Fruit fly (Drosophila melanogaster) whole organism, wandering third instar larva: ENCODE data around the gene CG9636.

Experiments
- Abd-B ChIP-seq: fragments of >200 bp; optimal IDR thresholded peaks from 2 replicates; lab custom pipeline; 2017; ENCODE audit warnings: missing biosample characterization, missing genetic modification characterization
- CG32264 ChIP-seq: fragments of 200-800 bp; sonication (Bioruptor generic); optimal IDR thresholded peaks from 2 replicates; lab custom pipeline; 2016; ENCODE audit warnings: missing biosample characterization, missing genetic modification characterization
- CG9705 ChIP-seq: fragments of 200-800 bp; sonication (Bioruptor generic); optimal IDR thresholded peaks from 2 replicates; lab custom pipeline; 2018; ENCODE audit warnings: missing biosample characterization, mild to moderate bottlenecking, missing genetic modification characterization
- CrebA ChIP-seq: fragments of 200-800 bp; sonication (Bioruptor generic); optimal IDR thresholded peaks from 2 replicates; lab custom pipeline; 2016; ENCODE audit warnings: missing biosample characterization, mild to moderate bottlenecking, missing genetic modification characterization, borderline replicate concordance
- Dfd ChIP-seq: fragments of >200 bp; optimal IDR thresholded peaks from 2 replicates; lab custom pipeline; 2017; ENCODE audit warnings: missing biosample characterization, missing genetic modification characterization
- Dif ChIP-seq: fragments of 200-275, 200-300 bp; sonication (Bioruptor generic); optimal IDR thresholded peaks from 2 replicates; lab custom pipeline; 2018; ENCODE audit warnings: missing biosample characterization, missing genetic modification characterization; ENCODE audit not compliant: partially characterized antibody
- GATAd ChIP-seq: sonication (Bioruptor generic); optimal IDR thresholded peaks from 2 replicates; lab custom pipeline; 2016; ENCODE audit warnings: missing biosample characterization, missing genetic modification characterization
- HLH106 ChIP-seq: fragments of 200-800 bp; optimal IDR thresholded peaks from 3 replicates; lab custom pipeline; 2019; ENCODE audit warnings: missing biosample characterization, mild to moderate bottlenecking, missing genetic modification characterization, moderate library complexity
- Hnf4 ChIP-seq: fragments of 200-800 bp; sonication (Bioruptor generic); optimal IDR thresholded peaks from 2 replicates; lab custom pipeline; 2016; ENCODE audit warnings: missing biosample characterization, mild to moderate bottlenecking, missing genetic modification characterization
- Hr78 ChIP-seq: fragments of >200 bp; optimal IDR thresholded peaks from 2 replicates; lab custom pipeline; 2017; ENCODE audit warnings: missing biosample characterization, missing genetic modification characterization
- Hr83 ChIP-seq: fragments of 200-300 bp; sonication (Bioruptor generic); optimal IDR thresholded peaks from 2 replicates; lab custom pipeline; 2016; ENCODE audit warnings: missing biosample characterization, mild to moderate bottlenecking, missing genetic modification characterization, moderate library complexity; ENCODE audit not compliant: poor library complexity, severe bottlenecking
- Jra ChIP-seq: sonication (Bioruptor generic); optimal IDR thresholded peaks from 2 replicates; lab custom pipeline; 2016; ENCODE audit warnings: missing biosample characterization, missing genetic modification characterization
- Mio ChIP-seq: sonication (Bioruptor generic); optimal IDR thresholded peaks from 2 replicates; lab custom pipeline; 2016; ENCODE audit warnings: missing biosample characterization, missing genetic modification characterization
- Myc ChIP-seq: fragments of >200 bp; optimal IDR thresholded peaks from 2 replicates; lab custom pipeline; 2017
- N ChIP-seq: fragments of >200 bp; optimal IDR thresholded peaks from 2 replicates; lab custom pipeline; 2018; ENCODE audit warnings: missing biosample characterization, missing external identifiers, missing genetic modification characterization
- OdsH ChIP-seq: fragments of 200-800 bp; sonication (Bioruptor generic); optimal IDR thresholded peaks from 2 replicates; lab custom pipeline; 2016; ENCODE audit warnings: missing biosample characterization, mild to moderate bottlenecking, missing genetic modification characterization
- Rel ChIP-seq, 2 experiments: fragments of 200-800 bp; sonication (Bioruptor generic) in 1 of 2; optimal IDR thresholded peaks; 2 replicates in 1 of 2; 3 replicates in 1 of 2; lab custom pipeline; 2016 to 2019; ENCODE audit warnings: mild to moderate bottlenecking in 2 of 2, missing biosample characterization in 2 of 2, missing genetic modification characterization in 2 of 2, moderate library complexity in 1 of 2
- Sp1 ChIP-seq: fragments of 200-800 bp; sonication (Bioruptor generic); optimal IDR thresholded peaks from 3 replicates; lab custom pipeline; 2019; ENCODE audit warnings: missing biosample characterization, mild to moderate bottlenecking, missing genetic modification characterization, moderate library complexity
- Vsx2 ChIP-seq: fragments of 200-300, 225-300 bp; sonication (Bioruptor generic); optimal IDR thresholded peaks from 2 replicates; lab custom pipeline; 2018; ENCODE audit warnings: missing biosample characterization, missing genetic modification characterization; ENCODE audit not compliant: partially characterized antibody
- br ChIP-seq: fragments of 200-800 bp; sonication (Bioruptor generic); optimal IDR thresholded peaks from 2 replicates; lab custom pipeline; 2016; ENCODE audit warnings: missing biosample characterization, missing genetic modification characterization
- brk ChIP-seq: fragments of 200-800 bp; sonication (Bioruptor generic); optimal IDR thresholded peaks from 2 replicates; lab custom pipeline; 2016; ENCODE audit warnings: missing biosample characterization, mild to moderate bottlenecking, missing genetic modification characterization
- dl ChIP-seq, 2 experiments: fragments of 175-275, 200-275 bp in 1 of 2; fragments of 200-275 bp in 1 of 2; sonication (Bioruptor generic); optimal IDR thresholded peaks; lab custom pipeline; 2018; ENCODE audit warnings: mild to moderate bottlenecking in 2 of 2, missing biosample characterization in 2 of 2, missing genetic modification characterization in 2 of 2, moderate library complexity in 2 of 2; ENCODE audit not compliant: partially characterized antibody in 2 of 2, insufficient read depth in 1 of 2
- dmrt93B ChIP-seq: fragments of 200-800 bp; sonication (Bioruptor generic); optimal IDR thresholded peaks from 2 replicates; lab custom pipeline; 2018; ENCODE audit warnings: missing biosample characterization, mild to moderate bottlenecking, missing genetic modification characterization
- dsf ChIP-seq: sonication (Bioruptor generic); optimal IDR thresholded peaks from 2 replicates; lab custom pipeline; 2016; ENCODE audit warnings: missing biosample characterization, missing genetic modification characterization, borderline replicate concordance
- ey ChIP-seq: fragments of 200-800 bp; sonication (Bioruptor generic); optimal IDR thresholded peaks from 2 replicates; lab custom pipeline; 2016; ENCODE audit warnings: missing biosample characterization, missing genetic modification characterization
- foxo ChIP-seq, 2 experiments: fragments of 200-800 bp; sonication (Bioruptor generic); optimal IDR thresholded peaks; 2 replicates in 1 of 2; 3 replicates in 1 of 2; lab custom pipeline; 2016 to 2017; ENCODE audit warnings: missing biosample characterization in 2 of 2, missing genetic modification characterization in 2 of 2
- fru ChIP-seq: fragments of 200-800 bp; sonication (Bioruptor generic); optimal IDR thresholded peaks from 3 replicates; lab custom pipeline; 2016; ENCODE audit warnings: missing biosample characterization, mild to moderate bottlenecking, missing genetic modification characterization
- h ChIP-seq: fragments of 200-800 bp; sonication (Bioruptor generic); optimal IDR thresholded peaks from 3 replicates; lab custom pipeline; 2016; ENCODE audit warnings: missing biosample characterization, mild to moderate bottlenecking, missing genetic modification characterization
- jim ChIP-seq: fragments of 175-275, 200-325 bp; sonication (Bioruptor generic); optimal IDR thresholded peaks from 2 replicates; lab custom pipeline; 2016; ENCODE audit warnings: missing biosample characterization, mild to moderate bottlenecking, missing genetic modification characterization
- lola ChIP-seq: fragments of >200 bp; optimal IDR thresholded peaks from 2 replicates; lab custom pipeline; 2017; ENCODE audit warnings: missing biosample characterization, missing genetic modification characterization
- pan ChIP-seq: fragments of >200 bp; optimal IDR thresholded peaks from 2 replicates; lab custom pipeline; 2017
- psq ChIP-seq: fragments of 200-800 bp; sonication (Bioruptor generic); optimal IDR thresholded peaks from 3 replicates; lab custom pipeline; 2017; ENCODE audit warnings: missing biosample characterization, mild to moderate bottlenecking, missing genetic modification characterization, moderate library complexity
- rgr ChIP-seq: fragments of 200-800 bp; sonication (Bioruptor generic); optimal IDR thresholded peaks from 3 replicates; lab custom pipeline; 2016; ENCODE audit warnings: missing biosample characterization, mild to moderate bottlenecking, missing genetic modification characterization
- sage ChIP-seq: fragments of 200-800 bp; sonication (Bioruptor generic); optimal IDR thresholded peaks from 2 replicates; lab custom pipeline; 2016; ENCODE audit warnings: missing biosample characterization, mild to moderate bottlenecking, missing genetic modification characterization
- sv ChIP-seq: fragments of 200-800 bp; sonication (Bioruptor generic); optimal IDR thresholded peaks from 3 replicates; lab custom pipeline; 2016; ENCODE audit warnings: missing biosample characterization, missing genetic modification characterization
- tai ChIP-seq: sonication (Bioruptor generic); optimal IDR thresholded peaks from 2 replicates; lab custom pipeline; 2016; ENCODE audit warnings: missing biosample characterization, missing genetic modification characterization
- usp ChIP-seq: fragments of >200 bp; optimal IDR thresholded peaks from 2 replicates; lab custom pipeline; 2017; ENCODE audit warnings: missing biosample characterization, missing genetic modification characterization
- woc ChIP-seq: sonication (Bioruptor generic); optimal IDR thresholded peaks from 2 replicates; lab custom pipeline; 2016; ENCODE audit warnings: missing biosample characterization, mild to moderate bottlenecking, missing genetic modification characterization

Gene CG9636

dm6 chr3R:8264302-8265080 lies 20.9 kb upstream of the CG9636 start, which contains the start of the genes RPA1 and Mcm2:
Gene RPA1, minus strand, starts transcription at chr3R:8264451.
Gene Mcm2, plus strand, starts transcription at chr3R:8264970.
- TF ChIP-seq psq (GFP tag; lab: Kevin White, UChicago) (peak; percentile 77), Mio (GFP tag; lab: Kevin White, UChicago) (peak; percentile 1), pan (lab: Kevin White, UChicago) (no peak), sage (GFP tag; lab: Kevin White, UChicago) (no peak), CG9705 (peak; percentile 64), HLH106 (tag; lab: Kevin White, UChicago) (peak; percentile 87), Dfd (no peak), Sp1 (peak; percentile 84), GATAd (peak; percentile 8), Jra (GFP tag; lab: Kevin White, UChicago) (no peak), sv (peak; percentile 55), usp (GFP tag; lab: Kevin White, UChicago) (no peak), Hnf4 (GFP tag; lab: Kevin White, UChicago) (no peak), Myc (no peak), Hr83 (peak; percentile 73), Dif (GFP tag; lab: Kevin White, UChicago) (no peak), tai (no peak), fru (GFP tag; lab: Kevin White, UChicago) (peak; percentile 74), OdsH (peak; percentile 73), Hr78 (GFP tag; lab: Kevin White, UChicago) (no peak), Vsx2 (GFP tag; lab: Kevin White, UChicago) (no peak), h (GFP tag; lab: Kevin White, UChicago) (peak; percentile 75), dl (GFP tag; optimal IDR thresholded peaks at IDR 0.05; lab: Kevin White, UChicago; ENCODE audit: insufficient read depth in 1 of 2, partially characterized antibody in 2 of 2) (no peak), brk (GFP tag; lab: Kevin White, UChicago) (no peak), Abd-B (GFP tag; lab: Kevin White, UChicago) (no peak), jim (GFP tag; lab: Kevin White, UChicago) (peak; percentile 76), foxo (GFP tag; optimal IDR thresholded peaks at IDR 0.05; lab: Kevin White, UChicago) (peak in 1 of 2 experiments; percentile 89), N (GFP tag; lab: Kevin White, UChicago) (no peak), CrebA (GFP tag; lab: Kevin White, UChicago) (no peak), woc (GFP tag; lab: Kevin White, UChicago) (peak; percentile 81), Rel (GFP tag; optimal IDR thresholded peaks at IDR 0.05; lab: Kevin White, UChicago) (no peak), Rel (tag; optimal IDR thresholded peaks at IDR 0.05; lab: Kevin White, UChicago) (peak; percentile 19), dsf (GFP tag; lab: Kevin White, UChicago) (peak; percentile 39), ey (GFP tag; lab: Kevin White, UChicago) (peak; percentile 69), CG32264 (no peak), dmrt93B (GFP tag; lab: Kevin White, UChicago) (peak; percentile 83), lola (GFP tag; lab: Kevin White, UChicago) (no peak), br (GFP tag; lab: Kevin White, UChicago) (peak; percentile 49), rgr (GFP tag; lab: Kevin White, UChicago) (peak; percentile 74)
- TF ChIP-seq, all 38 proteins: peak for 20

- TF ChIP-seq Vsx2 (GFP tag; lab: Kevin White, UChicago) (peak; percentile 17), Sp1 (no peak), Rel (GFP tag; optimal IDR thresholded peaks at IDR 0.05; lab: Kevin White, UChicago) (no peak), Rel (tag; optimal IDR thresholded peaks at IDR 0.05; lab: Kevin White, UChicago) (no peak)
These were observed 18.0 kb upstream of the CG9636 start for dm6 chr3R:8261634-8262033.
